Fruit fly (Drosophila melanogaster): ENCODE data around the gene CG12499.

The CG12499 gene

dm6 chr3R:22420911-22421310, 25.5 kb downstream of the CG12499 start, which contains the start of the genes Nop56 and mats (continued):
- TF ChIP-seq Dbx (GFP tag; IDR thresholded peaks at IDR 0.05) (0 out of 3 replicates have a peak, but pooled peaks have one; percentile 28), Mrtf (GFP tag; IDR thresholded peaks at IDR 0.05) (no peak), scrt (GFP tag; optimal IDR thresholded peaks at IDR 0.05) (peak; percentile 26), CG6683 (GFP tag; optimal IDR thresholded peaks at IDR 0.05) (no peak), MBD-R2 (GFP tag; IDR thresholded peaks at IDR 0.05) (peak; percentile 79), CG2889 (GFP tag; IDR thresholded peaks at IDR 0.05) (no peak), Asciz (GFP tag; optimal IDR thresholded peaks at IDR 0.05) (no peak), bsh (GFP tag; optimal IDR thresholded peaks at IDR 0.05) (no peak), Tbp (GFP tag; optimal IDR thresholded peaks at IDR 0.05) (peak; percentile 40), CG10321 (GFP tag; IDR thresholded peaks at IDR 0.05) (peak; percentile 94), Six4 (GFP tag; optimal IDR thresholded peaks at IDR 0.05) (no peak), Ptx1 (GFP tag; IDR thresholded peaks at IDR 0.05) (no peak), Lhr (GFP tag; optimal IDR thresholded peaks at IDR 0.05) (peak; percentile 45), insv (GFP tag; optimal IDR thresholded peaks at IDR 0.05) (peak in 1 of 2 experiments; percentile 55), ind (GFP tag; optimal IDR thresholded peaks at IDR 0.05) (no peak), danr (GFP tag; IDR thresholded peaks at IDR 0.05) (no peak), NfI (GFP tag; optimal IDR thresholded peaks at IDR 0.05) (peak; percentile 21), Sry-β (GFP tag; optimal IDR thresholded peaks at IDR 0.05) (no peak), eve (GFP tag; optimal IDR thresholded peaks at IDR 0.05) (no peak), Pdp1 (GFP tag; optimal IDR thresholded peaks at IDR 0.05) (peak in 1 of 2 experiments; percentile 55), Scr (GFP tag; IDR thresholded peaks at IDR 0.05; ENCODE audit: partially characterized antibody) (peak; percentile 35; the same call in 1 of the 2 replicates), CG6854 (GFP tag; optimal IDR thresholded peaks at IDR 0.05) (no peak), CG10366 (GFP tag; IDR thresholded peaks at IDR 0.05) (no peak), Max (GFP tag; optimal IDR thresholded peaks at IDR 0.05) (peak; percentile 98), HHEX (GFP tag; optimal IDR thresholded peaks at IDR 0.05) (no peak), cg (GFP tag; optimal IDR thresholded peaks at IDR 0.05) (peak; percentile 73), Rfx (GFP tag; IDR thresholded peaks at IDR 0.05) (no peak), Opbp (GFP tag; IDR thresholded peaks at IDR 0.05; ENCODE audit: partially characterized antibody) (peak; percentile 29; the same call in 1 of the 3 replicates), CG13775 (GFP tag; optimal IDR thresholded peaks at IDR 0.05) (no peak), mam (GFP tag; optimal IDR thresholded peaks at IDR 0.05) (no peak), lbe (GFP tag; optimal IDR thresholded peaks at IDR 0.05) (peak; percentile 8), CG2129 (GFP tag; IDR thresholded peaks at IDR 0.05; ENCODE audit: partially characterized antibody) (no peak), D19B (GFP tag; optimal IDR thresholded peaks at IDR 0.05) (no peak), CG6175 (GFP tag; IDR thresholded peaks at IDR 0.05) (no peak), CG16815 (GFP tag; optimal IDR thresholded peaks at IDR 0.05) (no peak), hb (GFP tag; IDR thresholded peaks at IDR 0.05; ENCODE audit: partially characterized antibody) (no peak), kay (GFP tag; optimal IDR thresholded peaks at IDR 0.05) (no peak), bigmax (GFP tag; optimal IDR thresholded peaks at IDR 0.05) (peak; percentile 72), dpn (GFP tag; optimal IDR thresholded peaks at IDR 0.05) (no peak), gsb (GFP tag; IDR thresholded peaks at IDR 0.05) (no peak), so (GFP tag; IDR thresholded peaks at IDR 0.05) (0 out of 3 replicates have a peak, but pooled peaks have one; percentile 16), chn (GFP tag; optimal IDR thresholded peaks at IDR 0.05) (no peak), CG30403 (GFP tag; optimal IDR thresholded peaks at IDR 0.05) (no peak), H15 (GFP tag; IDR thresholded peaks at IDR 0.05) (no peak), CG10654 (GFP tag; optimal IDR thresholded peaks at IDR 0.05) (no peak), Hr3 (GFP tag; optimal IDR thresholded peaks at IDR 0.05) (no peak), fd102C (GFP tag; optimal IDR thresholded peaks at IDR 0.05) (no peak), C15 (GFP tag; IDR thresholded peaks at IDR 0.05) (no peak), CG2712 (tag; optimal IDR thresholded peaks at IDR 0.05) (peak; percentile 45), CG6254 (GFP tag; optimal IDR thresholded peaks at IDR 0.05) (no peak), Dip2 (GFP tag; IDR thresholded peaks at IDR 0.05) (no peak)
